Worm (Caenorhabditis elegans) whole organism, midembryonic: ENCODE results near the gene E04F6.10.

ENCODE experiments used
- T22C8.4 ChIP-seq: fragments of 200-800 bp; sonication (Bioruptor generic); IDR thresholded peaks from 2 replicates; pipeline ENCODE4 v1.3.6; 2022; ENCODE audit warnings: missing genetic modification characterization, missing compliant biosample characterization
- cog-1 ChIP-seq: sonication (generic microtip); optimal IDR thresholded peaks from 2 replicates; lab custom pipeline; 2016; ENCODE audit warnings: missing genetic modification characterization, missing compliant biosample characterization
- flt-1 ChIP-seq: fragments of 200-800 bp; sonication (Bioruptor generic); IDR thresholded peaks from 2 replicates; pipeline ENCODE4 v1.3.6; 2022; ENCODE audit warnings: missing genetic modification characterization, missing compliant biosample characterization
- klf-2 ChIP-seq: fragments of 200-800 bp; sonication (Bioruptor generic); conservative IDR thresholded peaks from 2 replicates; pipeline ENCODE4 v1.3.6; 2022; ENCODE audit warnings: missing genetic modification reagents, missing genetic modification characterization, missing compliant biosample characterization
- med-1 ChIP-seq: sonication (generic microtip); optimal IDR thresholded peaks from 2 replicates; lab custom pipeline; 2017; ENCODE audit warnings: missing genetic modification characterization, mild to moderate bottlenecking, missing compliant biosample characterization, antibody characterized with exemption, missing genetic modification reagents; ENCODE audit not compliant: insufficient read depth
- ref-1 ChIP-seq: fragments of 200-800 bp; sonication (Bioruptor generic); conservative IDR thresholded peaks from 2 replicates; pipeline ENCODE4 v1.3.6; 2022; ENCODE audit warnings: missing genetic modification reagents, missing genetic modification characterization, missing compliant biosample characterization
- tab-1 ChIP-seq: fragments of 200-800 bp; sonication (Bioruptor generic); IDR thresholded peaks from 2 replicates; pipeline ENCODE4 v1.3.6; 2022; ENCODE audit warnings: missing genetic modification characterization, missing compliant biosample characterization
- ztf-23 ChIP-seq: fragments of 200-800 bp; sonication (Bioruptor generic); IDR thresholded peaks from 2 replicates; pipeline ENCODE4 v1.3.6; 2022; ENCODE audit warnings: missing genetic modification reagents, missing genetic modification characterization, missing compliant biosample characterization
- ztf-29 ChIP-seq: fragments of 200-800 bp; sonication (Bioruptor generic); IDR thresholded peaks from 2 replicates; pipeline ENCODE4 v1.3.6; 2022; ENCODE audit warnings: missing genetic modification reagents, missing genetic modification characterization, missing compliant biosample characterization

Gene E04F6.10

ce11 chrII:7211280-7211679 lies 5.7 kb downstream of the E04F6.10 start, which contains the start of gene E04F6.8:
E04F6.8 (minus strand) TSS chrII:7211380.
- TF ChIP-seq ztf-23 (GFP tag; lab: Robert Waterston, UW) (no peak), tab-1 (GFP tag; lab: Robert Waterston, UW) (no peak), med-1 (GFP tag; lab: Kevin White, UChicago) (no peak), ref-1 (GFP tag; lab: Robert Waterston, UW) (no peak), T22C8.4 (no peak), flt-1 (GFP tag; lab: Robert Waterston, UW) (no peak), ztf-29 (GFP tag; lab: Robert Waterston, UW) (no peak), klf-2 (GFP tag; lab: Robert Waterston, UW) (no peak)

- TF ChIP-seq T22C8.4 (no peak), ztf-29 (GFP tag; lab: Robert Waterston, UW) (no peak), klf-2 (GFP tag; lab: Robert Waterston, UW) (no peak), med-1 (GFP tag; lab: Kevin White, UChicago) (no peak)
These were observed 6.8 kb downstream of the E04F6.10 start, which contains the start of gene E04F6.15 for ce11 chrII:7210187-7210586. E04F6.15 (minus strand) TSS chrII:7210287.

ce11 chrII:7208184-7208583 lies 8.8 kb downstream of the E04F6.10 start, which contains the start of gene dhs-7:
dhs-7 (minus strand) TSS chrII:7208460.
- TF ChIP-seq klf-2 (GFP tag; lab: Robert Waterston, UW) (no peak), cog-1 (tag; lab: Kevin White, UChicago) (no peak), ref-1 (GFP tag; lab: Robert Waterston, UW) (no peak), ztf-29 (GFP tag; lab: Robert Waterston, UW) (no peak)

ce11 chrII:7207649-7208048 lies 9.3 kb downstream of the E04F6.10 start:
- TF ChIP-seq ztf-29 (GFP tag; lab: Robert Waterston, UW): no peak
- no peak for TF ChIP-seq T22C8.4
- no peak for TF ChIP-seq ref-1 (GFP tag; lab: Robert Waterston, UW)
- no peak for TF ChIP-seq klf-2 (GFP tag; lab: Robert Waterston, UW)
- no peak for TF ChIP-seq flt-1 (GFP tag; lab: Robert Waterston, UW)
- TF ChIP-seq ztf-23 (GFP tag; lab: Robert Waterston, UW): no peak
- TF ChIP-seq med-1 (GFP tag; lab: Kevin White, UChicago): no peak
- no peak for TF ChIP-seq cog-1 (tag; lab: Kevin White, UChicago)
- TF ChIP-seq tab-1 (GFP tag; lab: Robert Waterston, UW): no peak

ce11 chrII:7205388-7205787 lies 11.6 kb downstream of the E04F6.10 start, which contains the start of gene srd-59:
srd-59 (plus strand) TSS chrII:7205688.
- no peak for TF ChIP-seq ref-1 (GFP tag; lab: Robert Waterston, UW)
- TF ChIP-seq cog-1 (tag; lab: Kevin White, UChicago): no peak
- TF ChIP-seq klf-2 (GFP tag; lab: Robert Waterston, UW): no peak
- no peak for TF ChIP-seq flt-1 (GFP tag; lab: Robert Waterston, UW)
- no peak for TF ChIP-seq ztf-29 (GFP tag; lab: Robert Waterston, UW)
- no peak for TF ChIP-seq ztf-23 (GFP tag; lab: Robert Waterston, UW)

ce11 chrII:7204951-7205350 lies 12.0 kb downstream of the E04F6.10 start, which contains the start of gene srd-58:
srd-58 (minus strand) TSS chrII:7205051.
- TF ChIP-seq T22C8.4: no peak
- no peak for TF ChIP-seq ztf-29 (GFP tag; lab: Robert Waterston, UW)
- TF ChIP-seq klf-2 (GFP tag; lab: Robert Waterston, UW): no peak
- no peak for TF ChIP-seq ref-1 (GFP tag; lab: Robert Waterston, UW)
- no peak for TF ChIP-seq med-1 (GFP tag; lab: Kevin White, UChicago)
- no peak for TF ChIP-seq flt-1 (GFP tag; lab: Robert Waterston, UW)
- no peak for TF ChIP-seq cog-1 (tag; lab: Kevin White, UChicago)
- TF ChIP-seq ztf-23 (GFP tag; lab: Robert Waterston, UW): no peak
- TF ChIP-seq tab-1 (GFP tag; lab: Robert Waterston, UW): no peak

ce11 chrII:7203110-7203509 lies 13.8 kb downstream of the E04F6.10 start, which contains the start of gene srd-56:
srd-56 (minus strand) TSS chrII:7203210.
- TF ChIP-seq tab-1 (GFP tag; lab: Robert Waterston, UW) (no peak), cog-1 (tag; lab: Kevin White, UChicago) (no peak), T22C8.4 (no peak), med-1 (GFP tag; lab: Kevin White, UChicago) (no peak), klf-2 (GFP tag; lab: Robert Waterston, UW) (no peak), ztf-23 (GFP tag; lab: Robert Waterston, UW) (no peak), ref-1 (GFP tag; lab: Robert Waterston, UW) (no peak), flt-1 (GFP tag; lab: Robert Waterston, UW) (no peak), ztf-29 (GFP tag; lab: Robert Waterston, UW) (no peak)

ce11 chrII:7200051-7200599 lies 16.8 kb downstream of the E04F6.10 start, which contains the start of gene pcrg-1:
pcrg-1 (plus strand) TSS chrII:7200549.
- peak; percentile 96 for TF ChIP-seq tab-1 (GFP tag; lab: Robert Waterston, UW)
- peak; percentile 94 for TF ChIP-seq ztf-23 (GFP tag; lab: Robert Waterston, UW)
- TF ChIP-seq cog-1 (tag; lab: Kevin White, UChicago): peak; percentile 74
- TF ChIP-seq flt-1 (GFP tag; lab: Robert Waterston, UW): peak; percentile 95
- TF ChIP-seq med-1 (GFP tag; lab: Kevin White, UChicago): peak; percentile 61
- peak; percentile 86 for TF ChIP-seq klf-2 (GFP tag; lab: Robert Waterston, UW)
- TF ChIP-seq ztf-29 (GFP tag; lab: Robert Waterston, UW): peak; percentile 85
- peak; percentile 92 for TF ChIP-seq T22C8.4
- peak; percentile 82 for TF ChIP-seq ref-1 (GFP tag; lab: Robert Waterston, UW)

- no peak for TF ChIP-seq tab-1 (GFP tag; lab: Robert Waterston, UW)
- TF ChIP-seq klf-2 (GFP tag; lab: Robert Waterston, UW): no peak
- TF ChIP-seq ztf-23 (GFP tag; lab: Robert Waterston, UW): no peak
- TF ChIP-seq flt-1 (GFP tag; lab: Robert Waterston, UW): no peak
- no peak for TF ChIP-seq med-1 (GFP tag; lab: Kevin White, UChicago)
- no peak for TF ChIP-seq ztf-29 (GFP tag; lab: Robert Waterston, UW)
- TF ChIP-seq T22C8.4: no peak
- TF ChIP-seq cog-1 (tag; lab: Kevin White, UChicago): no peak
- TF ChIP-seq ref-1 (GFP tag; lab: Robert Waterston, UW): no peak
These were observed 17.6 kb downstream of the E04F6.10 start, which contains the start of gene E04F6.6 for ce11 chrII:7199308-7199707. E04F6.6 (minus strand) TSS chrII:7199565.
